Worm (Caenorhabditis elegans) whole organism, L1 larva: ENCODE measurements around the gene clic-1.

Experiments used
- C04F5.9 ChIP-seq: sonication (generic microtip); optimal IDR thresholded peaks from 2 replicates; lab custom pipeline; 2016; ENCODE audit warnings: missing genetic modification characterization, missing compliant biosample characterization
- C16A3.4 ChIP-seq: fragments of 150-350 bp; optimal IDR thresholded peaks from 2 replicates; lab custom pipeline; 2014; ENCODE audit warnings: missing biosample characterization, missing genetic modification characterization
- C34B4.2 ChIP-seq: sonication (generic microtip); optimal IDR thresholded peaks from 2 replicates; lab custom pipeline; 2017; ENCODE audit warnings: mild to moderate bottlenecking, missing genetic modification characterization, missing compliant biosample characterization
- F16B12.6 ChIP-seq: fragments of 150-350 bp; optimal IDR thresholded peaks from 2 replicates; lab custom pipeline; 2014; ENCODE audit warnings: missing biosample characterization, missing genetic modification characterization
- ama-1 ChIP-seq: fragments of 150-350 bp; optimal IDR thresholded peaks from 2 replicates; lab custom pipeline; 2014
- blmp-1 ChIP-seq: fragments of 150-350 bp; optimal IDR thresholded peaks from 2 replicates; lab custom pipeline; 2014; ENCODE audit warnings: missing biosample characterization, missing genetic modification characterization
- ceh-8 ChIP-seq: fragments of 200-800 bp; sonication (Bioruptor generic); optimal IDR thresholded peaks from 2 replicates; lab custom pipeline; 2018; ENCODE audit warnings: mild to moderate bottlenecking, missing genetic modification characterization, moderate library complexity, missing compliant biosample characterization
- ceh-82 ChIP-seq, 3 experiments: fragments of 150-350 bp in 1 of 3; sonication (generic microtip) in 2 of 3; optimal IDR thresholded peaks; 2 replicates each; lab custom pipeline; 2014 to 2017; ENCODE audit warnings: missing biosample characterization in 3 of 3, missing genetic modification characterization in 3 of 3
- ceh-88 ChIP-seq: fragments of 200-800 bp; sonication (Bioruptor generic); IDR thresholded peaks from 2 replicates; pipeline ENCODE4 v1.3.6; 2022; ENCODE audit warnings: missing genetic modification characterization, missing compliant biosample characterization
- dpl-1 ChIP-seq, 3 experiments: fragments of 150-350 bp in 2 of 3; sonication (generic microtip) in 1 of 3; optimal IDR thresholded peaks; 2 replicates each; lab custom pipeline; 2014 to 2017; ENCODE audit warnings: missing biosample characterization in 3 of 3, missing genetic modification characterization in 3 of 3, missing genetic modification reagents in 3 of 3
- efl-1 ChIP-seq, 4 experiments: fragments of 150-350 bp; optimal IDR thresholded peaks in 3 of 4; peaks in 1 of 4; 1 replicate in 1 of 4; 2 replicates in 3 of 4; lab custom pipeline; 2014; ENCODE audit warnings: missing biosample characterization in 2 of 4, missing genetic modification characterization in 2 of 4, missing genetic modification reagents in 2 of 4
- efl-3 ChIP-seq: fragments of 200-800 bp; sonication (Bioruptor generic); optimal IDR thresholded peaks from 2 replicates; lab custom pipeline; 2018; ENCODE audit warnings: mild to moderate bottlenecking, missing genetic modification characterization, missing compliant biosample characterization
- elt-2 ChIP-seq: sonication (generic microtip); optimal IDR thresholded peaks from 2 replicates; lab custom pipeline; 2016; ENCODE audit warnings: missing genetic modification characterization, mild to moderate bottlenecking, inconsistent platforms, missing compliant biosample characterization, missing genetic modification reagents
- ets-5 ChIP-seq: fragments of 200-800 bp; sonication (Bioruptor generic); IDR thresholded peaks from 2 replicates; pipeline ENCODE4 v1.3.6; 2022; ENCODE audit warnings: missing genetic modification characterization, missing compliant biosample characterization
- fos-1 ChIP-seq: fragments of 150-350 bp; optimal IDR thresholded peaks from 2 replicates; lab custom pipeline; 2014; ENCODE audit warnings: missing biosample characterization, missing genetic modification characterization
- grh-1 ChIP-seq: fragments of 200-800 bp; sonication (Bioruptor generic); IDR thresholded peaks from 2 replicates; pipeline ENCODE4 v1.3.6; 2022; ENCODE audit warnings: missing genetic modification reagents, missing genetic modification characterization, missing compliant biosample characterization
- hpl-2 ChIP-seq: fragments of 150-350 bp; optimal IDR thresholded peaks from 2 replicates; lab custom pipeline; 2014; ENCODE audit warnings: missing biosample characterization, missing genetic modification reagents, missing genetic modification characterization
- irx-1 ChIP-seq: sonication (generic microtip); optimal IDR thresholded peaks from 2 replicates; lab custom pipeline; 2016; ENCODE audit warnings: missing genetic modification characterization, missing compliant biosample characterization
- lin-13 ChIP-seq: fragments of 150-350 bp; optimal IDR thresholded peaks from 2 replicates; lab custom pipeline; 2014; ENCODE audit warnings: missing biosample characterization, missing genetic modification reagents, missing genetic modification characterization
- lin-14 ChIP-seq: fragments of 200-800 bp; sonication (Bioruptor generic); optimal IDR thresholded peaks from 2 replicates; lab custom pipeline; 2018; ENCODE audit warnings: mild to moderate bottlenecking, missing genetic modification characterization, moderate library complexity, missing compliant biosample characterization
- lin-35 ChIP-seq, 2 experiments: fragments of 150-350 bp; optimal IDR thresholded peaks; 2 replicates each; lab custom pipeline; 2014; ENCODE audit warnings: missing biosample characterization in 2 of 2, missing genetic modification characterization in 2 of 2, missing genetic modification reagents in 2 of 2
- lir-3 ChIP-seq: sonication (generic microtip); optimal IDR thresholded peaks from 2 replicates; lab custom pipeline; 2016; ENCODE audit warnings: mild to moderate bottlenecking, missing genetic modification characterization, moderate library complexity, missing compliant biosample characterization; ENCODE audit not compliant: poor library complexity
- lsy-2 ChIP-seq, 2 experiments: fragments of 150-350 bp; optimal IDR thresholded peaks; 2 replicates each; lab custom pipeline; 2014; ENCODE audit warnings: missing biosample characterization in 2 of 2, missing genetic modification characterization in 2 of 2
- mab-9 ChIP-seq: fragments of 200-800 bp; sonication (Bioruptor generic); IDR thresholded peaks from 2 replicates; pipeline ENCODE4 v1.3.6; 2022; ENCODE audit warnings: missing genetic modification reagents, missing genetic modification characterization, missing compliant biosample characterization
- mef-2 ChIP-seq: fragments of 150-350 bp; optimal IDR thresholded peaks from 2 replicates; lab custom pipeline; 2014; ENCODE audit warnings: missing biosample characterization, missing genetic modification characterization
- mep-1 ChIP-seq: fragments of 150-350 bp; optimal IDR thresholded peaks from 2 replicates; lab custom pipeline; 2014; ENCODE audit warnings: missing biosample characterization, missing genetic modification characterization
- nhr-11 ChIP-seq: fragments of 150-350 bp; optimal IDR thresholded peaks from 2 replicates; lab custom pipeline; 2014; ENCODE audit warnings: missing biosample characterization, missing genetic modification characterization
- nhr-12 ChIP-seq: sonication (generic microtip); optimal IDR thresholded peaks from 2 replicates; lab custom pipeline; 2017; ENCODE audit warnings: missing biosample characterization, missing genetic modification characterization
- nhr-19 ChIP-seq: fragments of 200-800 bp; sonication (Bioruptor generic); conservative IDR thresholded peaks from 2 replicates; pipeline ENCODE4 v1.3.6; 2022; ENCODE audit warnings: missing genetic modification characterization, missing compliant biosample characterization
- nhr-237 ChIP-seq: fragments of 150-350 bp; optimal IDR thresholded peaks from 2 replicates; lab custom pipeline; 2014; ENCODE audit warnings: missing biosample characterization, missing genetic modification characterization
- nhr-47 ChIP-seq: sonication (generic microtip); optimal IDR thresholded peaks from 2 replicates; lab custom pipeline; 2016; ENCODE audit warnings: mild to moderate bottlenecking, missing genetic modification characterization, moderate library complexity, missing compliant biosample characterization
- nhr-84 ChIP-seq: sonication (generic microtip); optimal IDR thresholded peaks from 2 replicates; lab custom pipeline; 2017; ENCODE audit warnings: missing biosample characterization, missing genetic modification characterization
- nhr-90 ChIP-seq: sonication (generic microtip); optimal IDR thresholded peaks from 2 replicates; lab custom pipeline; 2016; ENCODE audit warnings: mild to moderate bottlenecking, missing genetic modification characterization, missing compliant biosample characterization; ENCODE audit not compliant: poor library complexity
- pag-3 ChIP-seq: sonication (generic microtip); optimal IDR thresholded peaks from 2 replicates; lab custom pipeline; 2017; ENCODE audit warnings: missing genetic modification characterization, mild to moderate bottlenecking, missing compliant biosample characterization, antibody characterized with exemption, borderline replicate concordance; ENCODE audit not compliant: insufficient read depth
- pqm-1 ChIP-seq: sonication (generic microtip); optimal IDR thresholded peaks from 3 replicates; lab custom pipeline; 2017; ENCODE audit warnings: missing biosample characterization, missing genetic modification characterization
- rnt-1 ChIP-seq: sonication (generic microtip); optimal IDR thresholded peaks from 2 replicates; lab custom pipeline; 2016; ENCODE audit warnings: mild to moderate bottlenecking, missing genetic modification characterization, moderate library complexity, missing compliant biosample characterization
- sox-4 ChIP-seq: sonication (generic microtip); optimal IDR thresholded peaks from 2 replicates; lab custom pipeline; 2016; ENCODE audit warnings: missing genetic modification characterization, missing compliant biosample characterization
- sptf-1 ChIP-seq: fragments of 150-350 bp; optimal IDR thresholded peaks from 2 replicates; lab custom pipeline; 2014; ENCODE audit warnings: missing biosample characterization, missing genetic modification characterization
- swsn-7 ChIP-seq: sonication (generic microtip); optimal IDR thresholded peaks from 2 replicates; lab custom pipeline; 2016; ENCODE audit warnings: missing genetic modification characterization, missing compliant biosample characterization
- unc-86 ChIP-seq: sonication (generic microtip); optimal IDR thresholded peaks from 2 replicates; lab custom pipeline; 2016; ENCODE audit warnings: missing genetic modification characterization, missing compliant biosample characterization
- vab-15 ChIP-seq: sonication (generic microtip); optimal IDR thresholded peaks from 2 replicates; lab custom pipeline; 2017; ENCODE audit warnings: missing genotype, mild to moderate bottlenecking, missing genetic modification characterization, missing compliant biosample characterization
- zag-1 ChIP-seq: fragments of 150-350 bp; optimal IDR thresholded peaks from 2 replicates; lab custom pipeline; 2014; ENCODE audit warnings: missing biosample characterization, missing genetic modification characterization
- zip-4 ChIP-seq: fragments of 200-800 bp; sonication (Bioruptor generic); optimal IDR thresholded peaks from 2 replicates; lab custom pipeline; 2018; ENCODE audit warnings: mild to moderate bottlenecking, missing genetic modification characterization, moderate library complexity, missing compliant biosample characterization
- ztf-11 ChIP-seq, 2 experiments: sonication (generic microtip); optimal IDR thresholded peaks; 2 replicates each; lab custom pipeline; 2016 to 2017; ENCODE audit warnings: missing genetic modification characterization in 2 of 2, missing biosample characterization in 1 of 2, missing compliant biosample characterization in 1 of 2

The clic-1 gene

DNA sequence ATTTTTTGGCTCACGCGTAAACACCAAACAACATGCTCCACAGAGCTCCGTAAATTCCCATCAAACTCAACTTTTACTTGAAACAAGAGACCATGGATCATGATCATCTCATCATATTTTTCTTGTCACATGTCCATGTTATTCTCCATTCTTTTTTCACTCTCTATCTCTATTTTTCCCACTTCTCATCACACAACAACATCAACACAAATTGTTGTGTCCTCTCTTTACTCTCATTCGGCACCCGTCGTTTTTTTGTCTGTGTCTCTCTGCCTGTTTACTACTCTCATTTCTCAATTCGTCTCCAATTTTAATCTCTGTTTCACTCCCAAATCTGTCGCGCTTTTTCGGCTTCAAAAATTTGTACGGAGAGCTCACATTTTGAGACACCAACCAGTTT lies 24.6 kb upstream of the clic-1 start (continued):
- peak; percentile 83 for TF ChIP-seq blmp-1 (tag; lab: Kevin White, UChicago)
- peak; percentile 44 to 75 for TF ChIP-seq lsy-2 (tag; optimal IDR thresholded peaks at IDR 0.05; lab: Kevin White, UChicago)
- TF ChIP-seq C16A3.4 = peak; percentile 20
- no peak for TF ChIP-seq ztf-11 (tag; optimal IDR thresholded peaks at IDR 0.05; lab: Kevin White, UChicago)
- TF ChIP-seq elt-2 = no peak
- peak; percentile 45 for TF ChIP-seq lin-13 (GFP tag; lab: Kevin White, UChicago)
- no peak for TF ChIP-seq ets-5 (GFP tag; lab: Robert Waterston, UW)
- peak; percentile 31 to 59 (median 53) for TF ChIP-seq dpl-1 (GFP tag; optimal IDR thresholded peaks at IDR 0.05; lab: Kevin White, UChicago)
- peak; percentile 58 for TF ChIP-seq nhr-19 (GFP tag; lab: Robert Waterston, UW)
- peak; percentile 49 to 61 for TF ChIP-seq efl-1 (optimal IDR thresholded peaks at IDR 0.05; lab: Kevin White, UChicago)
- TF ChIP-seq efl-1 (GFP tag; optimal IDR thresholded peaks at IDR 0.05 in 1 of 2; lab: Kevin White, UChicago) = peak; percentile 34 to 93
- TF ChIP-seq hpl-2 (GFP tag; lab: Kevin White, UChicago) = no peak
- peak; percentile 49; the same call in 1 of the 2 replicates for TF ChIP-seq ceh-88 (GFP tag; lab: Robert Waterston, UW)
- TF ChIP-seq nhr-90 = no peak
- TF ChIP-seq unc-86 = no peak
- TF ChIP-seq nhr-47 (tag; lab: Kevin White, UChicago) = peak; percentile 46
- peak; percentile 56 for TF ChIP-seq lir-3 (tag; lab: Kevin White, UChicago)
- peak; percentile 39 for TF ChIP-seq swsn-7
- no peak for TF ChIP-seq C34B4.2 (tag; lab: Kevin White, UChicago)
- peak in 1 of 3 experiments; percentile 57 for TF ChIP-seq ceh-82 (tag; optimal IDR thresholded peaks at IDR 0.05; lab: Kevin White, UChicago)
- TF ChIP-seq vab-15 (tag; lab: Kevin White, UChicago) = peak; percentile 72
- peak; percentile 13 for TF ChIP-seq zag-1
- no peak for TF ChIP-seq sox-4 (tag; lab: Kevin White, UChicago)
- peak; percentile 50 to 72 for TF ChIP-seq lin-35 (GFP tag; optimal IDR thresholded peaks at IDR 0.05; lab: Kevin White, UChicago)
- peak; percentile 49 for TF ChIP-seq fos-1 (tag; lab: Kevin White, UChicago)
- peak; percentile 16 for TF ChIP-seq mef-2
- TF ChIP-seq pqm-1 (tag; lab: Kevin White, UChicago) = no peak
- TF ChIP-seq grh-1 (GFP tag; lab: Robert Waterston, UW) = no peak
- no peak for TF ChIP-seq nhr-11
- no peak for TF ChIP-seq efl-3 (GFP tag; lab: Kevin White, UChicago)
- no peak for TF ChIP-seq zip-4
- TF ChIP-seq nhr-84 (tag; lab: Kevin White, UChicago) = no peak
- TF ChIP-seq mep-1 (tag; lab: Kevin White, UChicago) = peak; percentile 72
- TF ChIP-seq F16B12.6 (tag; lab: Kevin White, UChicago) = no peak
- TF ChIP-seq nhr-237 (tag; lab: Kevin White, UChicago) = no peak
- peak; percentile 53 for TF ChIP-seq irx-1 (tag; lab: Kevin White, UChicago)
- TF ChIP-seq nhr-12 = no peak
- no peak for TF ChIP-seq C04F5.9 (tag; lab: Kevin White, UChicago)
- TF ChIP-seq sptf-1 = no peak
- no peak for TF ChIP-seq pag-3 (tag; lab: Kevin White, UChicago)
- no peak for TF ChIP-seq ceh-8 (GFP tag; lab: Kevin White, UChicago)
- no peak; the same call in 1 of the 2 replicates for TF ChIP-seq mab-9 (GFP tag; lab: Robert Waterston, UW)
- peak; percentile 61 for TF ChIP-seq rnt-1
- TF ChIP-seq lin-14 = peak; percentile 97
- TF ChIP-seq ama-1 = no peak
